Worm (Caenorhabditis elegans) whole organism, L2 larva: ENCODE data around the gene K01A12.2.

Experiments
- C34F6.9 ChIP-seq: fragments of 150-350 bp; optimal IDR thresholded peaks from 2 replicates; lab custom pipeline; 2014; ENCODE audit warnings: missing biosample characterization, missing genetic modification characterization
- R02D3.7 ChIP-seq: fragments of 150-350 bp; optimal IDR thresholded peaks from 2 replicates; lab custom pipeline; 2014; ENCODE audit warnings: missing biosample characterization, missing genetic modification characterization
- Y55F3AM.14 ChIP-seq: fragments of 200-800 bp; sonication (Bioruptor generic); optimal IDR thresholded peaks from 2 replicates; lab custom pipeline; 2018; ENCODE audit warnings: mild to moderate bottlenecking, missing genetic modification characterization, missing compliant biosample characterization
- ZK546.5 ChIP-seq: sonication (generic microtip); optimal IDR thresholded peaks from 2 replicates; lab custom pipeline; 2017; ENCODE audit warnings: missing biosample characterization, missing genetic modification characterization
- alr-1 ChIP-seq: fragments of 150-350 bp; optimal IDR thresholded peaks from 2 replicates; lab custom pipeline; 2014; ENCODE audit warnings: missing biosample characterization, missing genetic modification characterization
- ama-1 ChIP-seq: fragments of 150-350 bp; optimal IDR thresholded peaks from 2 replicates; lab custom pipeline; 2018; ENCODE audit warnings: inconsistent platforms
- blmp-1 ChIP-seq: sonication (generic microtip); optimal IDR thresholded peaks from 2 replicates; lab custom pipeline; 2017; ENCODE audit warnings: missing genetic modification characterization, mild to moderate bottlenecking, missing compliant biosample characterization, antibody characterized with exemption, moderate library complexity; ENCODE audit not compliant: insufficient read depth
- ceh-16 ChIP-seq: fragments of 150-350 bp; optimal IDR thresholded peaks from 2 replicates; lab custom pipeline; 2014; ENCODE audit warnings: missing biosample characterization, missing genetic modification characterization
- crh-2 ChIP-seq: sonication (generic microtip); optimal IDR thresholded peaks from 2 replicates; lab custom pipeline; 2017; ENCODE audit warnings: missing biosample characterization, missing genetic modification characterization
- dmd-4 ChIP-seq: sonication (generic microtip); optimal IDR thresholded peaks from 2 replicates; lab custom pipeline; 2017; ENCODE audit warnings: missing biosample characterization, missing genetic modification characterization
- egl-27 ChIP-seq: sonication (generic microtip); optimal IDR thresholded peaks from 3 replicates; lab custom pipeline; 2017; ENCODE audit warnings: missing biosample characterization, missing genetic modification reagents, missing genetic modification characterization
- elt-1 ChIP-seq: fragments of 150-350 bp; optimal IDR thresholded peaks from 2 replicates; lab custom pipeline; 2014; ENCODE audit warnings: missing biosample characterization, missing genetic modification characterization
- fos-1 ChIP-seq: fragments of 150-350 bp; optimal IDR thresholded peaks from 2 replicates; lab custom pipeline; 2014; ENCODE audit warnings: missing biosample characterization, missing genetic modification characterization
- gmeb-1 ChIP-seq: fragments of 150-350 bp; optimal IDR thresholded peaks from 2 replicates; lab custom pipeline; 2014; ENCODE audit warnings: missing biosample characterization, missing genetic modification characterization
- lin-11 ChIP-seq: fragments of 150-350 bp; sonication (generic microtip); optimal IDR thresholded peaks from 2 replicates; lab custom pipeline; 2014; ENCODE audit warnings: missing biosample characterization, missing genetic modification characterization, inconsistent platforms, mixed read lengths
- lin-13 ChIP-seq: fragments of 150-350 bp; optimal IDR thresholded peaks from 2 replicates; lab custom pipeline; 2014; ENCODE audit warnings: missing biosample characterization, missing genetic modification reagents, missing genetic modification characterization
- lin-39 ChIP-seq: fragments of 150-350 bp; optimal IDR thresholded peaks from 2 replicates; lab custom pipeline; 2014; ENCODE audit warnings: missing biosample characterization, missing genetic modification reagents, missing genetic modification characterization
- mab-5 ChIP-seq: fragments of 150-350 bp; optimal IDR thresholded peaks from 2 replicates; lab custom pipeline; 2014; ENCODE audit warnings: missing biosample characterization, missing genetic modification characterization
- mbf-1 ChIP-seq: sonication (generic microtip); optimal IDR thresholded peaks from 2 replicates; lab custom pipeline; 2017; ENCODE audit warnings: missing biosample characterization, missing genetic modification characterization
- mdl-1 ChIP-seq, 2 experiments: fragments of 150-350 bp in 1 of 2; sonication (generic microtip) in 1 of 2; optimal IDR thresholded peaks; 2 replicates each; lab custom pipeline; 2017; ENCODE audit warnings: missing biosample characterization in 2 of 2, missing genetic modification characterization in 2 of 2
- nhr-11 ChIP-seq: fragments of 150-350 bp; optimal IDR thresholded peaks from 2 replicates; lab custom pipeline; 2014; ENCODE audit warnings: missing biosample characterization, missing genetic modification characterization
- nhr-12 ChIP-seq: fragments of 150-350 bp; optimal IDR thresholded peaks from 2 replicates; lab custom pipeline; 2014; ENCODE audit warnings: missing biosample characterization, missing genetic modification characterization
- nhr-129 ChIP-seq: fragments of 150-350 bp; optimal IDR thresholded peaks from 2 replicates; lab custom pipeline; 2014; ENCODE audit warnings: missing biosample characterization, missing genetic modification characterization
- nhr-21 ChIP-seq: fragments of 150-350 bp; optimal IDR thresholded peaks from 2 replicates; lab custom pipeline; 2014; ENCODE audit warnings: missing biosample characterization, missing genetic modification characterization
- nhr-237 ChIP-seq: fragments of 150-350 bp; optimal IDR thresholded peaks from 2 replicates; lab custom pipeline; 2014; ENCODE audit warnings: missing biosample characterization, missing genetic modification characterization
- nhr-25 ChIP-seq: fragments of 150-350 bp; sonication (generic microtip); optimal IDR thresholded peaks from 3 replicates; lab custom pipeline; 2014; ENCODE audit warnings: missing biosample characterization, missing genetic modification characterization
- nhr-6 ChIP-seq: fragments of 150-350 bp; optimal IDR thresholded peaks from 2 replicates; lab custom pipeline; 2014; ENCODE audit warnings: missing biosample characterization, missing genetic modification characterization
- nhr-77 ChIP-seq: fragments of 150-350 bp; optimal IDR thresholded peaks from 2 replicates; lab custom pipeline; 2014; ENCODE audit warnings: missing biosample characterization, missing genetic modification characterization
- peb-1 ChIP-seq: fragments of 150-350 bp; optimal IDR thresholded peaks from 2 replicates; lab custom pipeline; 2014; ENCODE audit warnings: missing biosample characterization, missing genetic modification characterization
- sem-4 ChIP-seq: fragments of 150-350 bp; optimal IDR thresholded peaks from 2 replicates; lab custom pipeline; 2014; ENCODE audit warnings: missing biosample characterization, missing genetic modification reagents, missing genetic modification characterization
- sma-3 ChIP-seq: sonication (generic microtip); optimal IDR thresholded peaks from 2 replicates; lab custom pipeline; 2016; ENCODE audit warnings: missing genetic modification reagents, missing genetic modification characterization, missing compliant biosample characterization
- sma-9 ChIP-seq, 2 experiments: fragments of 150-350 bp in 1 of 2; sonication (generic microtip) in 1 of 2; optimal IDR thresholded peaks; 2 replicates each; lab custom pipeline; 2014 to 2016; ENCODE audit warnings: missing genetic modification characterization in 2 of 2, mild to moderate bottlenecking in 1 of 2, missing biosample characterization in 1 of 2, missing compliant biosample characterization in 1 of 2, missing genetic modification reagents in 1 of 2, moderate library complexity in 1 of 2
- snpc-4 ChIP-seq: fragments of 150-350 bp; optimal IDR thresholded peaks from 2 replicates; lab custom pipeline; 2014; ENCODE audit warnings: missing biosample characterization, missing genetic modification characterization
- unc-39 ChIP-seq: fragments of 150-350 bp; optimal IDR thresholded peaks from 2 replicates; lab custom pipeline; 2014; ENCODE audit warnings: missing biosample characterization, missing genetic modification characterization
- unc-55 ChIP-seq: fragments of 150-350 bp; sonication (generic microtip); optimal IDR thresholded peaks from 3 replicates; lab custom pipeline; 2014; ENCODE audit warnings: missing biosample characterization, missing genetic modification reagents, missing genetic modification characterization
- unc-62 ChIP-seq: fragments of 150-350 bp; optimal IDR thresholded peaks from 2 replicates; lab custom pipeline; 2014; ENCODE audit warnings: missing biosample characterization, missing genetic modification reagents, missing genetic modification characterization
- zag-1 ChIP-seq: fragments of 150-350 bp; optimal IDR thresholded peaks from 2 replicates; lab custom pipeline; 2014; ENCODE audit warnings: missing biosample characterization, missing genetic modification characterization
- ztf-11 ChIP-seq: sonication (generic microtip); optimal IDR thresholded peaks from 2 replicates; lab custom pipeline; 2017; ENCODE audit warnings: missing biosample characterization, missing genetic modification characterization
- ztf-4 ChIP-seq: fragments of 150-350 bp; optimal IDR thresholded peaks from 2 replicates; lab custom pipeline; 2014; ENCODE audit warnings: missing biosample characterization, missing genetic modification characterization

The K01A12.2 gene

DNA sequence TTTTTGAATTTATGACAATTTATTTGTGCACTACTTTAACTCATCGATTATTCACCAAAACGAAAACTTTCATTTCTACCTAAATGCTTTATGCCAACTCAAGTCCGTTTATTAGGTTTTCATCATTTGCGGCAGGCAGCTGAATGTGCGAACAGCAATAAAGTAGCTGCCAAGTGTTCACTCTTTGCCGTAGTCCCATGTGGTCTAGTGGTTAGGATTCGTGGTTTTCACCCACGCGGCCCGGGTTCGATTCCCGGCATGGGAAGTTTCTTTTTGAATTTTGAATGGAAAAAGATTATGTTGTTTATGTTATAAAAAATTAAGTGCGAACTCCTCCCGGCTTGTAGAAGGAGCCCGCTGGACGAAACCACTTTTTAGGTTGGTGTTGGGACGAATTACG is 33.1 kb downstream of the K01A12.2 start (continued):
- TF ChIP-seq nhr-6 (tag; lab: Kevin White, UChicago): no peak
- no peak for TF ChIP-seq lin-39
- no peak for TF ChIP-seq nhr-77 (tag; lab: Kevin White, UChicago)
- TF ChIP-seq unc-39: no peak
- peak; percentile 42 for TF ChIP-seq unc-55 (GFP tag; lab: Kevin White, UChicago)
- no peak for TF ChIP-seq nhr-25 (tag; lab: Kevin White, UChicago)
- TF ChIP-seq nhr-129: peak; percentile 35
- TF ChIP-seq, all 48 proteins: peak for 10

- no peak for TF ChIP-seq sem-4
- TF ChIP-seq nhr-21 (tag; lab: Kevin White, UChicago): no peak
- TF ChIP-seq nhr-237: no peak
- TF ChIP-seq ztf-4: no peak
- TF ChIP-seq blmp-1 (tag; lab: Kevin White, UChicago): no peak
- TF ChIP-seq nhr-12 (tag; lab: Kevin White, UChicago): no peak
- TF ChIP-seq sma-9 (GFP tag; optimal IDR thresholded peaks at IDR 0.05; lab: Kevin White, UChicago): no peak
- no peak for TF ChIP-seq sma-9 (tag; optimal IDR thresholded peaks at IDR 0.05; lab: Kevin White, UChicago)
- TF ChIP-seq egl-27: no peak
- no peak for TF ChIP-seq snpc-4 (tag; lab: Kevin White, UChicago)
- TF ChIP-seq ceh-16 (tag; lab: Kevin White, UChicago): no peak
- TF ChIP-seq mdl-1 (tag; optimal IDR thresholded peaks at IDR 0.05; lab: Kevin White, UChicago): no peak
- TF ChIP-seq ama-1 (lab: Kevin White, UChicago): no peak
- TF ChIP-seq nhr-129: no peak
- TF ChIP-seq lin-11 (tag; lab: Kevin White, UChicago): no peak
Measured at ce11 chrX:8646997-8647396, 33.8 kb downstream of the K01A12.2 start, which contains the start of gene F12D9.2. Gene F12D9.2, minus strand, starts transcription at chrX:8647097.

DNA sequence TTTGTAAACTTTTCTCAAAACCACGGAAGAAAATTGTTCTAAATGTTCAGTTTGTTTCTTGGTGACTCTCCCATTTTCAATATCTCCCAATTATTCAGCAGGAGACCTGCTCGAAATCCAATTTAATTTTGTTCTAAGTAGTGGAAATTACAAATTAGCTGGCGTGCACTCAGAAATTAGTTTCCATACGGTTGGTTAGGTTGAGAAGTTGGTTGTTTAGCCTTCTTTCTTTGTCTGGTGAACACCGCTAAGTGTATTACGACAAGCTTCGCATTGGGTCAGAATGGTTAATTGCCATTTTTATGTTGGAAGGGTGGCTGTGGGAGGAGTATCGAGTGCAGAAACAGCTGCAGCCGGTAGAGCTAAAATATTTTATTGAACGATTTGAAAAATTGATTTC is 35.4 kb downstream of the K01A12.2 start:
- TF ChIP-seq sma-9 (GFP tag; optimal IDR thresholded peaks at IDR 0.05; lab: Kevin White, UChicago): no peak
- no peak for TF ChIP-seq sma-9 (tag; optimal IDR thresholded peaks at IDR 0.05; lab: Kevin White, UChicago)
- TF ChIP-seq nhr-11 (tag; lab: Kevin White, UChicago): no peak
- no peak for TF ChIP-seq zag-1 (tag; lab: Kevin White, UChicago)
- no peak for TF ChIP-seq unc-39
- no peak for TF ChIP-seq nhr-12 (tag; lab: Kevin White, UChicago)
- no peak for TF ChIP-seq peb-1 (tag; lab: Kevin White, UChicago)
- TF ChIP-seq ztf-11 (tag; lab: Kevin White, UChicago): no peak
- TF ChIP-seq Y55F3AM.14 (GFP tag; lab: Kevin White, UChicago): no peak
- no peak for TF ChIP-seq nhr-25 (tag; lab: Kevin White, UChicago)
- TF ChIP-seq crh-2 (tag; lab: Kevin White, UChicago): no peak
- no peak for TF ChIP-seq gmeb-1 (tag; lab: Kevin White, UChicago)
- TF ChIP-seq lin-11 (tag; lab: Kevin White, UChicago): no peak
- no peak for TF ChIP-seq R02D3.7

- TF ChIP-seq gmeb-1 (tag; lab: Kevin White, UChicago) (no peak), egl-27 (peak; percentile 7), mbf-1 (tag; lab: Kevin White, UChicago) (no peak), ZK546.5 (tag; lab: Kevin White, UChicago) (no peak), C34F6.9 (no peak), sma-3 (GFP tag; lab: Kevin White, UChicago) (peak; percentile 49), lin-13 (GFP tag; lab: Kevin White, UChicago) (no peak), sma-9 (GFP tag; optimal IDR thresholded peaks at IDR 0.05; lab: Kevin White, UChicago) (peak; percentile 34), sma-9 (tag; optimal IDR thresholded peaks at IDR 0.05; lab: Kevin White, UChicago) (no peak)
- TF ChIP-seq, all 48 proteins: peak for 3
Measured at ce11 chrX:8650535-8650934, 37.4 kb downstream of the K01A12.2 start.

DNA sequence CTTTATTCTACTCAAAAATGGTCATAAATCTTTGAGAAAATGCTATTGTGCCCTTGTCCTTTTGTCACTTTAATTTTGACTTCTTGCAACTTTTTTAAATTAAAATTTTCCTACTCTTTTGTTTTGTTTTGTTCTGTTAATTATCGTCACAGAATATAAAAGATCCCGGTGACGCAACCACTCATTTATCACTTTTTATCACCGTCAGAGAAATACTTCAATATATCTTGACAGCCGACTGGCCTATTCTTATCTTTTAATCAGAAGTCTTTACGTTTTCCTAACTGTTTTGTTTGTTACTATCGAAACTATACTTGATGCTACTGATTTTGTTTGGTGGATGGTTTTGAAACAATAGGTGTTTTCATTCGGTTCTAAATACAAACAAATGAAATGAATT is 42.9 kb downstream of the K01A12.2 start:
- TF ChIP-seq sma-3 (GFP tag; lab: Kevin White, UChicago): no peak
- no peak for TF ChIP-seq nhr-11 (tag; lab: Kevin White, UChicago)
- TF ChIP-seq lin-11 (tag; lab: Kevin White, UChicago): no peak
- TF ChIP-seq ama-1 (lab: Kevin White, UChicago): no peak
- no peak for TF ChIP-seq mab-5 (tag; lab: Kevin White, UChicago)
- no peak for TF ChIP-seq elt-1
- TF ChIP-seq unc-62 (GFP tag; lab: Kevin White, UChicago): no peak
- TF ChIP-seq nhr-129: no peak
- TF ChIP-seq ZK546.5 (tag; lab: Kevin White, UChicago): no peak
- no peak for TF ChIP-seq sem-4
- no peak for TF ChIP-seq dmd-4 (tag; lab: Kevin White, UChicago)
- TF ChIP-seq nhr-12 (tag; lab: Kevin White, UChicago): no peak
- TF ChIP-seq alr-1: no peak
- TF ChIP-seq fos-1 (tag; lab: Kevin White, UChicago): no peak
- no peak for TF ChIP-seq lin-39
- no peak for TF ChIP-seq nhr-21 (tag; lab: Kevin White, UChicago)
